Worm (Caenorhabditis elegans): ENCODE measurements around the gene Y5H2A.1.

DNA sequence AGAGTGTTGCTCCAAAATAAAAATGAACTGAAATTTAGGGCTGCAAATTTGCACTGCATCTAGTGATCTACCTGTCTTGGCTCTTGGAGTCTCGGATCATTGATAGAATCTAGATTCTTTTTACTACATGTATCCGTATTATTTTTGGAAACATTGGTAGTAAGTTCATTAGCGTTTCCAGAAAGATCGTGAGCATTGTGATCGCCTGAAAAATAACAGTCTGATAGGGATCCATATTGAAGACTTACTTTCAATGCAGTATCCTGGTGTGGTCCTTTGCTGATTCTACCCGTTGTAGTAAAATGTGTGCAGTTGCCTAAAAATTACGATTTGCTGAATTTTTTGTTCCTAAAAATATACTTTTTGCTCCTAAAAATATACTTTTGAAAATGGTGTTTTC is 34.7 kb upstream of the Y5H2A.1 start:
- TF ChIP-seq ama-1 (optimal IDR thresholded peaks at IDR 0.05) = no peak
- TF ChIP-seq ceh-82 (tag; optimal IDR thresholded peaks at IDR 0.05) = no peak
- no peak for TF ChIP-seq ceh-16 (tag; optimal IDR thresholded peaks at IDR 0.05)
- no peak for TF ChIP-seq ztf-11 (tag; optimal IDR thresholded peaks at IDR 0.05)

Data from whole organism, L2 larva.